Fruit fly (Drosophila melanogaster) whole organism, adult: ENCODE data around the gene CG9411.

Source experiments
- CG11617 ChIP-seq: fragments of 200-800 bp; sonication (Bioruptor generic); optimal IDR thresholded peaks from 2 replicates; lab custom pipeline; 2017; ENCODE audit warnings: mild to moderate bottlenecking, missing biosample characterization, missing genetic modification reagents, missing genetic modification characterization
- CG5204 ChIP-seq: fragments of 200-800 bp; sonication (Bioruptor generic); optimal IDR thresholded peaks from 2 replicates; lab custom pipeline; 2016; ENCODE audit warnings: missing biosample characterization, missing genetic modification characterization
- Clk ChIP-seq: fragments of 200-800 bp; sonication (Bioruptor generic); optimal IDR thresholded peaks from 2 replicates; lab custom pipeline; 2017; ENCODE audit warnings: missing biosample characterization, missing genetic modification characterization
- Crg-1 ChIP-seq: fragments of 200-800 bp; sonication (Bioruptor generic); optimal IDR thresholded peaks from 2 replicates; lab custom pipeline; 2016; ENCODE audit warnings: missing biosample characterization, missing genetic modification characterization
- Mnt ChIP-seq: fragments of 200-800 bp; sonication (Bioruptor generic); optimal IDR thresholded peaks from 2 replicates; lab custom pipeline; 2016; ENCODE audit warnings: missing biosample characterization, mild to moderate bottlenecking, missing genetic modification characterization
- cnc ChIP-seq, 2 experiments: fragments of >200 bp; optimal IDR thresholded peaks; 2 replicates each; lab custom pipeline; 2017
- pad ChIP-seq: fragments of 200-800 bp; sonication (Bioruptor generic); optimal IDR thresholded peaks from 3 replicates; lab custom pipeline; 2017; ENCODE audit warnings: missing biosample characterization, missing genetic modification characterization, mild to moderate bottlenecking, moderate library complexity, missing genetic modification reagents

DNA sequence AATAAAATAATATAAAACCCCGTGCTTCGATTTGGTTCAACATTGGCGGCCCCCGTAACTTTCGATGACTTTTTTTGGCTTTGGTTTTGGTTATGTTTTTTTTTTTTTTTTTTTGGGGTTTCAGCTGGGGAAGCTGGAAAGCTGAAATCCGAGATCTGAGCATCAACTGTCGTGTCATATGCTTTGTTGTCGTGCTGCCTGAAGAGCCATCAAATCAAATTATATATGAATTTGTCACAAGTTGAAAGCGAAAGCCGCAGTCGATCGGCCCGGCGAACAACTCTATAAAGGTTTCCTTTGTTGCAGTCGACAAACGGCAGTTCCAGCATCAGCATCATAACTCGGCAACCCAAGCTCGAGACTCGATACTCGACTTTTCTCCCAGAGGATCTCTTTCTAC, 15.9 kb upstream of the CG9411 start, which contains the start of gene CG12540:
- TF ChIP-seq pad (GFP tag; lab: Kevin White, UChicago) (no peak), Clk (GFP tag; lab: Kevin White, UChicago) (no peak), Crg-1 (GFP tag; lab: Kevin White, UChicago) (no peak), CG11617 (no peak), cnc (optimal IDR thresholded peaks at IDR 0.05; lab: Kevin White, UChicago) (no peak), CG5204 (GFP tag; lab: Kevin White, UChicago) (no peak), Mnt (GFP tag; lab: Kevin White, UChicago) (no peak)
